Worm (Caenorhabditis elegans) whole organism, L4/young adult: ENCODE results near the gene Y39A1A.20.

Experiments used
- W03F9.2 ChIP-seq: fragments of 150-350 bp; optimal IDR thresholded peaks from 2 replicates; lab custom pipeline; 2014; ENCODE audit warnings: missing biosample characterization, missing genetic modification characterization
- him-1 ChIP-seq: sonication (generic microtip); optimal IDR thresholded peaks from 2 replicates; lab custom pipeline; 2016; ENCODE audit warnings: missing genotype, missing genetic modification reagents, missing genetic modification characterization, missing compliant biosample characterization

- no peak for TF ChIP-seq W03F9.2 (tag; lab: Kevin White, UChicago)
- TF ChIP-seq him-1 (tag; lab: Kevin White, UChicago) = no peak
These were observed 8.1 kb upstream of the Y39A1A.20 start for ce11 chrIII:10708484-10708883.
